Fruit fly (Drosophila melanogaster) whole organism, embryonic: ENCODE data around the gene AstC.
A peak's percentile ranks its signal among the peaks of the same experiment; 100 is the strongest.

Source experiments
- ATbp ChIP-seq: fragments of 200-800 bp; sonication (Bioruptor generic); optimal IDR thresholded peaks from 2 replicates; lab custom pipeline; 2017; ENCODE audit warnings: missing biosample characterization, mild to moderate bottlenecking, missing genetic modification characterization, missing genetic modification reagents
- Antp ChIP-seq: fragments of 200-800 bp; sonication (Bioruptor generic); optimal IDR thresholded peaks from 3 replicates; lab custom pipeline; 2016; ENCODE audit warnings: missing biosample characterization, missing genetic modification characterization
- CG10209 ChIP-seq: fragments of 200-800 bp; sonication (Bioruptor generic); optimal IDR thresholded peaks from 3 replicates; lab custom pipeline; 2017; ENCODE audit warnings: missing biosample characterization, mild to moderate bottlenecking, missing genetic modification characterization, missing genetic modification reagents
- CG10267 ChIP-seq: fragments of 200-800 bp; sonication (Bioruptor generic); optimal IDR thresholded peaks from 2 replicates; lab custom pipeline; 2018; ENCODE audit warnings: missing biosample characterization, mild to moderate bottlenecking, missing genetic modification characterization, moderate library complexity
- CG10431 ChIP-seq: fragments of 200-800 bp; sonication (Bioruptor generic); optimal IDR thresholded peaks from 3 replicates; lab custom pipeline; 2018; ENCODE audit warnings: missing biosample characterization, mild to moderate bottlenecking, missing genetic modification characterization
- CG13894 ChIP-seq: fragments of 200-800 bp; sonication (Bioruptor generic); optimal IDR thresholded peaks from 3 replicates; lab custom pipeline; 2018; ENCODE audit warnings: missing biosample characterization, mild to moderate bottlenecking, missing genetic modification characterization, moderate library complexity
- CG14710 ChIP-seq: fragments of 200-800 bp; sonication (Bioruptor generic); optimal IDR thresholded peaks from 3 replicates; lab custom pipeline; 2019; ENCODE audit warnings: missing biosample characterization, mild to moderate bottlenecking, missing genetic modification characterization, moderate library complexity
- CG14860 ChIP-seq: fragments of 200-800 bp; sonication (Bioruptor generic); IDR thresholded peaks from 3 replicates; pipeline ENCODE4 v1.3.6; 2022; ENCODE audit warnings: missing biosample characterization, missing genetic modification characterization; ENCODE audit not compliant: partially characterized antibody
- CG16813 ChIP-seq: fragments of 200-800 bp; sonication (Bioruptor generic); IDR thresholded peaks from 3 replicates; pipeline ENCODE4 v1.3.6; 2022; ENCODE audit warnings: missing biosample characterization, missing genetic modification characterization; ENCODE audit not compliant: partially characterized antibody
- CG17186 ChIP-seq: fragments of 200-800 bp; sonication (Bioruptor generic); optimal IDR thresholded peaks from 3 replicates; lab custom pipeline; 2017; ENCODE audit warnings: missing biosample characterization, missing genetic modification reagents, missing genetic modification characterization
- CG32532 ChIP-seq: fragments of 200-800 bp; sonication (Bioruptor generic); IDR thresholded peaks from 2 replicates; pipeline ENCODE4 v1.3.6; 2022; ENCODE audit warnings: missing biosample characterization, missing genetic modification characterization
- CG33557 ChIP-seq: fragments of 200-800 bp; sonication (Bioruptor generic); optimal IDR thresholded peaks from 2 replicates; lab custom pipeline; 2019; ENCODE audit warnings: missing biosample characterization, mild to moderate bottlenecking, missing genetic modification characterization, moderate library complexity
- CG4328 ChIP-seq: fragments of 200-800 bp; sonication (Bioruptor generic); optimal IDR thresholded peaks from 3 replicates; lab custom pipeline; 2017; ENCODE audit warnings: missing biosample characterization, missing genetic modification reagents, missing genetic modification characterization
- CG4730 ChIP-seq: fragments of 200-800 bp; sonication (Bioruptor generic); IDR thresholded peaks from 2 replicates; pipeline ENCODE4 v1.3.6; 2022; ENCODE audit warnings: missing biosample characterization, missing genetic modification characterization
- CG8281 ChIP-seq: fragments of 200-800 bp; sonication (Bioruptor generic); optimal IDR thresholded peaks from 2 replicates; lab custom pipeline; 2018; ENCODE audit warnings: missing biosample characterization, mild to moderate bottlenecking, missing genetic modification characterization, moderate library complexity
- Camta ChIP-seq: fragments of 200-800 bp; sonication (Bioruptor generic); optimal IDR thresholded peaks from 2 replicates; lab custom pipeline; 2016; ENCODE audit warnings: missing biosample characterization, missing genetic modification characterization
- CoRest ChIP-seq: fragments of 200-800 bp; sonication (Bioruptor generic); optimal IDR thresholded peaks from 3 replicates; lab custom pipeline; 2018; ENCODE audit warnings: missing biosample characterization, mild to moderate bottlenecking, missing genetic modification characterization, moderate library complexity
- Dbx ChIP-seq: fragments of 200-800 bp; sonication (Bioruptor generic); IDR thresholded peaks from 3 replicates; pipeline ENCODE4 v1.3.6; 2022; ENCODE audit warnings: missing biosample characterization, missing genetic modification characterization
- Dip2 ChIP-seq: fragments of 200-800 bp; sonication (Bioruptor generic); IDR thresholded peaks from 2 replicates; pipeline ENCODE4 v1.3.6; 2022; ENCODE audit warnings: missing biosample characterization, missing genetic modification characterization
- Ets65A ChIP-seq: fragments of 200-800 bp; sonication (Bioruptor generic); peaks from one replicate; lab custom pipeline; 2016; ENCODE audit warnings: missing biosample characterization, missing genetic modification characterization
- Fer2 ChIP-seq: fragments of 200-800 bp; sonication (Bioruptor generic); optimal IDR thresholded peaks from 2 replicates; lab custom pipeline; 2018; ENCODE audit warnings: missing biosample characterization, mild to moderate bottlenecking, missing genetic modification characterization, moderate library complexity
- H15 ChIP-seq: fragments of 200-800 bp; sonication (Bioruptor generic); IDR thresholded peaks from 3 replicates; pipeline ENCODE4 v1.3.6; 2022; ENCODE audit warnings: missing biosample characterization, missing genetic modification characterization
- Lhr ChIP-seq: fragments of 200-800 bp; sonication (Bioruptor generic); optimal IDR thresholded peaks from 3 replicates; lab custom pipeline; 2017; ENCODE audit warnings: mild to moderate bottlenecking, missing biosample characterization, missing genetic modification reagents, missing genetic modification characterization
- Oli ChIP-seq: fragments of 200-800 bp; sonication (Bioruptor generic); optimal IDR thresholded peaks from 2 replicates; lab custom pipeline; 2018; ENCODE audit warnings: missing biosample characterization, mild to moderate bottlenecking, missing genetic modification characterization, moderate library complexity
- Ravus ChIP-seq: fragments of 200-800 bp; sonication (Bioruptor generic); IDR thresholded peaks from 2 replicates; pipeline ENCODE4 v1.3.6; 2022; ENCODE audit warnings: missing biosample characterization, missing genetic modification characterization
- Scr ChIP-seq: fragments of 200-800 bp; sonication (Bioruptor generic); IDR thresholded peaks from 2 replicates; pipeline ENCODE4 v1.3.6; 2022; ENCODE audit warnings: missing biosample characterization, missing genetic modification characterization; ENCODE audit not compliant: partially characterized antibody
- Side ChIP-seq: fragments of 200-800 bp; sonication (Bioruptor generic); optimal IDR thresholded peaks from 2 replicates; lab custom pipeline; 2016; ENCODE audit warnings: missing biosample characterization, missing genetic modification characterization
- Sin3A ChIP-seq: fragments of >200 bp; optimal IDR thresholded peaks from 2 replicates; lab custom pipeline; 2018
- Trl ChIP-seq, 3 experiments: fragments of >200 bp in 2 of 3; fragments of 200-800 bp in 1 of 3; sonication (Bioruptor generic) in 1 of 3; optimal IDR thresholded peaks; 2 replicates in 1 of 3; 3 replicates in 2 of 3; lab custom pipeline; 2016 to 2017; ENCODE audit warnings: missing biosample characterization in 1 of 3, missing genetic modification characterization in 1 of 3
- Usf ChIP-seq: fragments of 200-800 bp; sonication (Bioruptor generic); optimal IDR thresholded peaks from 2 replicates; lab custom pipeline; 2017; ENCODE audit warnings: missing genotype, missing biosample characterization, missing genetic modification characterization
- al ChIP-seq: fragments of 200-800 bp; sonication (Bioruptor generic); IDR thresholded peaks from 2 replicates; pipeline ENCODE4 v1.3.6; 2022; ENCODE audit warnings: missing biosample characterization, missing genetic modification characterization
- chinmo ChIP-seq: fragments of 200-800 bp; sonication (Bioruptor generic); IDR thresholded peaks from 4 replicates; pipeline ENCODE4 v1.3.6; 2022; ENCODE audit warnings: missing biosample characterization, missing genetic modification characterization; ENCODE audit not compliant: partially characterized antibody
- chn ChIP-seq: fragments of 200-800 bp; sonication (Bioruptor generic); optimal IDR thresholded peaks from 2 replicates; lab custom pipeline; 2016; ENCODE audit warnings: missing biosample characterization, missing genetic modification characterization
- crol ChIP-seq: fragments of 200-800 bp; sonication (Bioruptor generic); IDR thresholded peaks from 2 replicates; pipeline ENCODE4 v1.3.6; 2022; ENCODE audit warnings: missing biosample characterization, missing genetic modification characterization
- fd3F ChIP-seq: fragments of 200-800 bp; sonication (Bioruptor generic); optimal IDR thresholded peaks from 2 replicates; lab custom pipeline; 2018; ENCODE audit warnings: missing biosample characterization, mild to moderate bottlenecking, missing genetic modification characterization, moderate library complexity
- gcm ChIP-seq: fragments of 200-800 bp; sonication (Bioruptor generic); optimal IDR thresholded peaks from 2 replicates; lab custom pipeline; 2019; ENCODE audit warnings: missing biosample characterization, mild to moderate bottlenecking, missing genetic modification characterization, moderate library complexity
- grau ChIP-seq: fragments of 200-800 bp; optimal IDR thresholded peaks from 3 replicates; lab custom pipeline; 2019; ENCODE audit warnings: missing biosample characterization, mild to moderate bottlenecking, missing genetic modification characterization, moderate library complexity
- hkb ChIP-seq, 2 experiments: fragments of 200-800 bp in 1 of 2; fragments of >200 bp in 1 of 2; sonication (Bioruptor generic) in 1 of 2; IDR thresholded peaks in 1 of 2; optimal IDR thresholded peaks in 1 of 2; 2 replicates each; pipeline versions ENCODE4 v1.3.6 to Lab custom; 2017 to 2022; ENCODE audit warnings: missing biosample characterization in 1 of 2, missing genetic modification characterization in 1 of 2
- mirr ChIP-seq: fragments of 200-800 bp; sonication (Bioruptor generic); optimal IDR thresholded peaks from 3 replicates; lab custom pipeline; 2018; ENCODE audit warnings: missing biosample characterization, mild to moderate bottlenecking, missing genetic modification characterization
- nerfin-1 ChIP-seq: fragments of 200-800 bp; sonication (Bioruptor generic); optimal IDR thresholded peaks from 3 replicates; lab custom pipeline; 2019; ENCODE audit warnings: missing biosample characterization, mild to moderate bottlenecking, missing genetic modification characterization, moderate library complexity
- nmo ChIP-seq: fragments of 200-800 bp; sonication (Bioruptor generic); optimal IDR thresholded peaks from 2 replicates; lab custom pipeline; 2018; ENCODE audit warnings: missing biosample characterization, mild to moderate bottlenecking, missing genetic modification characterization, moderate library complexity
- repo ChIP-seq: fragments of 200-800 bp; sonication (Bioruptor generic); optimal IDR thresholded peaks from 2 replicates; lab custom pipeline; 2016; ENCODE audit warnings: missing biosample characterization, missing genetic modification characterization
- schlank ChIP-seq: fragments of 200-800 bp; sonication (Bioruptor generic); optimal IDR thresholded peaks from 2 replicates; lab custom pipeline; 2018; ENCODE audit warnings: missing biosample characterization, mild to moderate bottlenecking, missing genetic modification characterization
- seq ChIP-seq: fragments of 200-800 bp; sonication (Bioruptor generic); IDR thresholded peaks from 2 replicates; pipeline ENCODE4 v1.3.6; 2022; ENCODE audit warnings: missing biosample characterization, missing genetic modification characterization
- slbo ChIP-seq: fragments of 200-800 bp; sonication (Bioruptor generic); IDR thresholded peaks from 2 replicates; pipeline ENCODE4 v1.3.6; 2022; ENCODE audit warnings: missing biosample characterization, missing genetic modification characterization
- ssp ChIP-seq: fragments of 200-800 bp; sonication (Bioruptor generic); IDR thresholded peaks from 2 replicates; pipeline ENCODE4 v1.3.6; 2022; ENCODE audit warnings: missing biosample characterization, missing genetic modification characterization
- unc-4 ChIP-seq: fragments of 200-800 bp; sonication (Bioruptor generic); IDR thresholded peaks from 2 replicates; pipeline ENCODE4 v1.3.6; 2022; ENCODE audit warnings: missing biosample characterization, missing genetic modification characterization; ENCODE audit not compliant: partially characterized antibody

AstC gene

DNA sequence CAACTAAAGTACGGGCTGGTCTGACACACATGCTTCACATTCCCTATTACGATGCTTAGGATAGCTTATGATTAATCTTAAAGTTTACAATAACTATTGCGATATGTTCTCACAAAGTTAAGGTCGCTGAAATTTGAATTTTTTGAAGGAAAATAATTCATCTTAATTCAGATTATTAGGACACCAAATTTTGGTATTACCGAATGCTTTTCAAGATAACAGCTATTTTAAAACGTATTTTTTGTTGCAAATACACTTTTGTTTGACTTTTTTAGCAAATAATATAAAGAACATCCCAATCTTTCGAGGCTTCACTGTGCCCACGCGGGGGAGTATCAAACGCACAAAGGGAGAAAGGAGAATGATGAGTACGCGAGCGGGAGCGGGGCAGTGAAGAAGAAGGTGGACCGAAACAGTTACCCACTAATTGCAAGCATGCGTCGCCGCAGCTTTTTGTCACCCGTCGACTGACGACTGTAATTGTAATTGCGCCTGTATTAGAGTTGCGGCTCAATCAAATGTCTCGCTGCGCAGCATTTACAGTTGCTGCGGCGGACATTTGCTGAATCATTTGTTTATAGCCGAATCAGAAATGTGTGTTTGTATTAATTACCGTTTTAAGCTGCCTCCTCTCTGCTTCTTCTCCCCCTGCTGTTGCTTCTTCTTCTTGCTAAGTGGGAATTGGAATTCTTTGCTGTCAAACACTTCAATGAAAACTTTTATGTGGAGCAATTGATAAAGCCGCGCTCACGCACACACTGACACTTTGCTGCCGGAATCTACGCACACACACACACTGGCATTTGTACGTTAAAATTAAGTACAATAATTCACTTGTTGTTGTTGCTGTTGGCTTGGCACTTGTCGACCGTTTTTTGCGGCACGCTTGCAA, 15.0 kb downstream of the AstC start (continued):
- no peak for TF ChIP-seq CG33557 (GFP tag; lab: Kevin White, UChicago)
- TF ChIP-seq CoRest (tag; lab: Kevin White, UChicago), result peak; percentile 7
- no peak for TF ChIP-seq CG10267
- TF ChIP-seq crol (GFP tag; lab: Robert Waterston, UW), result peak; percentile 65
- no peak for TF ChIP-seq Trl (optimal IDR thresholded peaks at IDR 0.05; lab: Kevin White, UChicago)
- no peak for TF ChIP-seq Trl (GFP tag; optimal IDR thresholded peaks at IDR 0.05; lab: Kevin White, UChicago)
- no peak for TF ChIP-seq Ets65A (GFP tag; lab: Kevin White, UChicago)
- no peak for TF ChIP-seq Camta
- no peak for TF ChIP-seq Fer2 (tag; lab: Kevin White, UChicago)
- TF ChIP-seq unc-4 (GFP tag; lab: Robert Waterston, UW), result no peak
- peak; percentile 12; the same call in 1 of the 2 replicates for TF ChIP-seq Ravus (GFP tag; lab: Robert Waterston, UW)
- TF ChIP-seq ssp (GFP tag; lab: Robert Waterston, UW), result no peak
- TF ChIP-seq Side (GFP tag; lab: Kevin White, UChicago), result peak; percentile 11
- TF ChIP-seq Scr (GFP tag; lab: Robert Waterston, UW), result no peak
- TF ChIP-seq CG10431 (GFP tag; lab: Kevin White, UChicago), result no peak
- TF ChIP-seq Lhr, result no peak
- TF ChIP-seq mirr (GFP tag; lab: Kevin White, UChicago), result no peak
- TF ChIP-seq Oli (tag; lab: Kevin White, UChicago), result peak; percentile 13
- TF ChIP-seq slbo (GFP tag; lab: Robert Waterston, UW), result peak; percentile 11; the same call in 1 of the 2 replicates
- no peak for TF ChIP-seq hkb (optimal IDR thresholded peaks at IDR 0.05; lab: Kevin White, UChicago)
- TF ChIP-seq hkb (GFP tag; IDR thresholded peaks at IDR 0.05; lab: Robert Waterston, UW), result no peak
- TF ChIP-seq Antp (GFP tag; lab: Kevin White, UChicago), result no peak
- no peak for TF ChIP-seq CG4328 (GFP tag; lab: Kevin White, UChicago)
- TF ChIP-seq CG32532 (GFP tag; lab: Robert Waterston, UW), result 0 out of 2 replicates have a peak, but pooled peaks have one; percentile 36
- peak; percentile 21 for TF ChIP-seq fd3F (GFP tag; lab: Kevin White, UChicago)
- peak; percentile 19 for TF ChIP-seq Usf (GFP tag; lab: Kevin White, UChicago)
- peak; percentile 84 for TF ChIP-seq grau (tag; lab: Kevin White, UChicago)
- peak; percentile 29; the same call in 1 of the 2 replicates for TF ChIP-seq seq (GFP tag; lab: Robert Waterston, UW)
- TF ChIP-seq CG10209, result no peak
- peak; percentile 24; the same call in 1 of the 2 replicates for TF ChIP-seq al (GFP tag; lab: Robert Waterston, UW)
- TF ChIP-seq nerfin-1 (tag; lab: Kevin White, UChicago), result no peak
- no peak for TF ChIP-seq Dip2 (GFP tag; lab: Robert Waterston, UW)
- TF ChIP-seq repo, result no peak
- no peak for TF ChIP-seq CG16813 (GFP tag; lab: Robert Waterston, UW)
- no peak for TF ChIP-seq CG14860 (GFP tag; lab: Robert Waterston, UW)
- no peak for TF ChIP-seq gcm
- TF ChIP-seq Dbx, result no peak
- TF ChIP-seq CG13894 (tag; lab: Kevin White, UChicago), result no peak
- TF ChIP-seq chn (GFP tag; lab: Kevin White, UChicago), result no peak
- no peak for TF ChIP-seq schlank (tag; lab: Kevin White, UChicago)
- no peak for TF ChIP-seq Sin3A (lab: Kevin White, UChicago)
- 0 out of 3 replicates have a peak, but pooled peaks have one; percentile 28 for TF ChIP-seq H15 (GFP tag; lab: Robert Waterston, UW)
- no peak for TF ChIP-seq CG14710
- TF ChIP-seq ATbp (GFP tag; lab: Kevin White, UChicago), result no peak
- TF ChIP-seq CG4730 (GFP tag; lab: Robert Waterston, UW), result no peak
- TF ChIP-seq chinmo (GFP tag; lab: Robert Waterston, UW), result no peak
- peak; percentile 24 for TF ChIP-seq nmo (GFP tag; lab: Kevin White, UChicago)
- TF ChIP-seq CG8281 (tag; lab: Kevin White, UChicago), result no peak
- no peak for TF ChIP-seq CG17186 (GFP tag; lab: Kevin White, UChicago)
